Worm (Caenorhabditis elegans) whole organism, midembryonic: Measurements from ENCODE around the gene Y60A3A.25.

Source experiments
- T22C8.4 ChIP-seq: fragments of 200-800 bp; sonication (Bioruptor generic); IDR thresholded peaks from 2 replicates; pipeline ENCODE4 v1.3.6; 2022; ENCODE audit warnings: missing genetic modification characterization, missing compliant biosample characterization
- flt-1 ChIP-seq: fragments of 200-800 bp; sonication (Bioruptor generic); IDR thresholded peaks from 2 replicates; pipeline ENCODE4 v1.3.6; 2022; ENCODE audit warnings: missing genetic modification characterization, missing compliant biosample characterization
- ref-1 ChIP-seq: fragments of 200-800 bp; sonication (Bioruptor generic); conservative IDR thresholded peaks from 2 replicates; pipeline ENCODE4 v1.3.6; 2022; ENCODE audit warnings: missing genetic modification reagents, missing genetic modification characterization, missing compliant biosample characterization
- ztf-23 ChIP-seq: fragments of 200-800 bp; sonication (Bioruptor generic); IDR thresholded peaks from 2 replicates; pipeline ENCODE4 v1.3.6; 2022; ENCODE audit warnings: missing genetic modification reagents, missing genetic modification characterization, missing compliant biosample characterization
- ztf-29 ChIP-seq: fragments of 200-800 bp; sonication (Bioruptor generic); IDR thresholded peaks from 2 replicates; pipeline ENCODE4 v1.3.6; 2022; ENCODE audit warnings: missing genetic modification reagents, missing genetic modification characterization, missing compliant biosample characterization

ce11 chrV:20011654-20012053 lies 17.7 kb upstream of the Y60A3A.25 start, which contains the start of gene Y60A3A.21:
- TF ChIP-seq ztf-23 (no peak), ref-1 (GFP tag; lab: Robert Waterston, UW) (no peak), T22C8.4 (GFP tag; lab: Robert Waterston, UW) (no peak), ztf-29 (GFP tag; lab: Robert Waterston, UW) (no peak), flt-1 (GFP tag; lab: Robert Waterston, UW) (no peak)
